Fruit fly (Drosophila melanogaster): ENCODE data around the gene MtnB.

dm6 chr3R:20504488-20504887 is 942 bp upstream of the MtnB start, which contains the start of gene Or92a:
- no peak for TF ChIP-seq CG13204 (GFP tag; optimal IDR thresholded peaks at IDR 0.05)
- TF ChIP-seq CG12605 (GFP tag; IDR thresholded peaks at IDR 0.05): no peak
- TF ChIP-seq EcR (GFP tag; optimal IDR thresholded peaks at IDR 0.05): no peak
- no peak for TF ChIP-seq CG9948 (tag; optimal IDR thresholded peaks at IDR 0.05)
- TF ChIP-seq Snoo (tag; optimal IDR thresholded peaks at IDR 0.05): no peak
- TF ChIP-seq Pif1B (GFP tag; optimal IDR thresholded peaks at IDR 0.05): no peak
- no peak for TF ChIP-seq CG32121 (GFP tag; IDR thresholded peaks at IDR 0.05)
- no peak for TF ChIP-seq rn (GFP tag; IDR thresholded peaks at IDR 0.05)

Measured in whole organism, pupa.